Worm (Caenorhabditis elegans): ENCODE results near the gene R05D3.8.

- TF ChIP-seq ceh-40 (GFP tag; IDR thresholded peaks at IDR 0.05) (no peak), nhr-120 (GFP tag; IDR thresholded peaks at IDR 0.05) (no peak), snpc-3.4 (tag; optimal IDR thresholded peaks at IDR 0.05) (no peak), F10E7.11 (tag; optimal IDR thresholded peaks at IDR 0.05) (no peak), ztf-3 (GFP tag; optimal IDR thresholded peaks at IDR 0.05) (no peak), unc-62 (GFP tag; optimal IDR thresholded peaks at IDR 0.05) (no peak), unc-130 (GFP tag; optimal IDR thresholded peaks at IDR 0.05) (no peak), madf-8 (GFP tag; conservative IDR thresholded peaks at IDR 0.05) (no peak), Y67H2A.10 (GFP tag; conservative IDR thresholded peaks at IDR 0.05) (no peak), lin-54 (GFP tag; optimal IDR thresholded peaks at IDR 0.05) (no peak)
These were observed 39.6 kb downstream of the R05D3.8 start, which contains the start of gene sas-4 for ce11 chrIII:8318488-8318887.

Data from whole organism, young adult.